Fruit fly (Drosophila melanogaster) whole organism, embryonic: ENCODE results near the gene CG14668.

Experiments used
- CG10267 ChIP-seq: fragments of 200-800 bp; sonication (Bioruptor generic); optimal IDR thresholded peaks from 2 replicates; lab custom pipeline; 2018; ENCODE audit warnings: missing biosample characterization, mild to moderate bottlenecking, missing genetic modification characterization, moderate library complexity
- CG10274 ChIP-seq: fragments of 200-800 bp; sonication (Bioruptor generic); optimal IDR thresholded peaks from 3 replicates; lab custom pipeline; 2017; ENCODE audit warnings: missing biosample characterization, mild to moderate bottlenecking, missing genetic modification characterization
- CG12769 ChIP-seq: fragments of 200-800 bp; sonication (Bioruptor generic); optimal IDR thresholded peaks from 2 replicates; lab custom pipeline; 2019; ENCODE audit warnings: missing biosample characterization, mild to moderate bottlenecking, missing genetic modification characterization, moderate library complexity
- CG13775 ChIP-seq: fragments of 200-800 bp; sonication (Bioruptor generic); optimal IDR thresholded peaks from 3 replicates; lab custom pipeline; 2017; ENCODE audit warnings: missing biosample characterization, mild to moderate bottlenecking, missing genetic modification characterization
- CG14710 ChIP-seq: fragments of 200-800 bp; sonication (Bioruptor generic); optimal IDR thresholded peaks from 3 replicates; lab custom pipeline; 2019; ENCODE audit warnings: missing biosample characterization, mild to moderate bottlenecking, missing genetic modification characterization, moderate library complexity
- CG15011 ChIP-seq: fragments of 200-800 bp; sonication (Bioruptor generic); optimal IDR thresholded peaks from 3 replicates; lab custom pipeline; 2018; ENCODE audit warnings: missing biosample characterization, mild to moderate bottlenecking, missing genetic modification characterization
- CG15479 ChIP-seq: fragments of 200-800 bp; sonication (Bioruptor generic); optimal IDR thresholded peaks from 3 replicates; lab custom pipeline; 2019; ENCODE audit warnings: missing biosample characterization, mild to moderate bottlenecking, missing genetic modification characterization, moderate library complexity
- CG15601 ChIP-seq: fragments of 200-800 bp; sonication (Bioruptor generic); optimal IDR thresholded peaks from 3 replicates; lab custom pipeline; 2019; ENCODE audit warnings: missing biosample characterization, mild to moderate bottlenecking, missing genetic modification characterization, moderate library complexity
- CG1832 ChIP-seq: fragments of 200-800 bp; sonication (Bioruptor generic); optimal IDR thresholded peaks from 2 replicates; lab custom pipeline; 2017; ENCODE audit warnings: missing biosample characterization, mild to moderate bottlenecking, missing genetic modification characterization, inconsistent platforms
- CG2116 ChIP-seq: fragments of 200-800 bp; sonication (Bioruptor generic); optimal IDR thresholded peaks from 3 replicates; lab custom pipeline; 2018; ENCODE audit warnings: missing biosample characterization, mild to moderate bottlenecking, missing genetic modification characterization
- CG2199 ChIP-seq: fragments of 200-800 bp; sonication (Bioruptor generic); IDR thresholded peaks from 3 replicates; pipeline ENCODE4 v1.3.6; 2022; ENCODE audit warnings: missing biosample characterization, missing genetic modification characterization
- CG34224 ChIP-seq: fragments of 200-800 bp; sonication (Bioruptor generic); IDR thresholded peaks from 3 replicates; pipeline ENCODE4 v1.3.6; 2022; ENCODE audit warnings: missing biosample characterization, missing genetic modification characterization; ENCODE audit not compliant: partially characterized antibody
- CG4282 ChIP-seq: fragments of 200-800 bp; sonication (Bioruptor generic); optimal IDR thresholded peaks from 2 replicates; lab custom pipeline; 2016; ENCODE audit warnings: missing biosample characterization, missing genetic modification characterization
- CG7271 ChIP-seq: fragments of 200-800 bp; sonication (Bioruptor generic); optimal IDR thresholded peaks from 2 replicates; lab custom pipeline; 2018; ENCODE audit warnings: missing biosample characterization, mild to moderate bottlenecking, missing genetic modification characterization, moderate library complexity
- CG8359 ChIP-seq: fragments of 200-800 bp; sonication (Bioruptor generic); optimal IDR thresholded peaks from 2 replicates; lab custom pipeline; 2017; ENCODE audit warnings: missing biosample characterization, mild to moderate bottlenecking, missing genetic modification characterization, borderline replicate concordance
- Dll ChIP-seq: fragments of 200-800 bp; sonication (Bioruptor generic); IDR thresholded peaks from 4 replicates; pipeline ENCODE4 v1.3.6; 2022; ENCODE audit warnings: missing biosample characterization, missing genetic modification characterization; ENCODE audit not compliant: partially characterized antibody
- Drgx ChIP-seq: fragments of 200-800 bp; sonication (Bioruptor generic); IDR thresholded peaks from 2 replicates; pipeline ENCODE4 v1.3.6; 2022; ENCODE audit warnings: missing biosample characterization, missing genetic modification characterization
- Elba2 ChIP-seq: fragments of 200-800 bp; sonication (Bioruptor generic); optimal IDR thresholded peaks from 3 replicates; lab custom pipeline; 2016; ENCODE audit warnings: missing biosample characterization, missing genetic modification characterization
- Ets65A ChIP-seq: fragments of 200-800 bp; sonication (Bioruptor generic); peaks from one replicate; lab custom pipeline; 2016; ENCODE audit warnings: missing biosample characterization, missing genetic modification characterization
- Ets97D ChIP-seq: fragments of 200-800 bp; sonication (Bioruptor generic); optimal IDR thresholded peaks from 3 replicates; lab custom pipeline; 2016; ENCODE audit warnings: missing biosample characterization, missing genetic modification characterization
- HLH54F ChIP-seq: fragments of 200-800 bp; sonication (Bioruptor generic); optimal IDR thresholded peaks from 3 replicates; lab custom pipeline; 2016; ENCODE audit warnings: missing biosample characterization, missing genetic modification characterization
- Hr3 ChIP-seq: fragments of 200-800 bp; sonication (Bioruptor generic); optimal IDR thresholded peaks from 3 replicates; lab custom pipeline; 2016; ENCODE audit warnings: missing biosample characterization, missing genetic modification characterization
- Jarid2 ChIP-seq: fragments of 200-800 bp; sonication (Bioruptor generic); optimal IDR thresholded peaks from 3 replicates; lab custom pipeline; 2017; ENCODE audit warnings: mild to moderate bottlenecking, missing biosample characterization, missing genetic modification reagents, missing genetic modification characterization
- MBD-R2 ChIP-seq: fragments of 200-800 bp; sonication (Bioruptor generic); IDR thresholded peaks from 2 replicates; pipeline ENCODE4 v1.3.6; 2022; ENCODE audit warnings: missing biosample characterization, missing genetic modification characterization
- MESR4 ChIP-seq: fragments of 200-800 bp; sonication (Bioruptor generic); optimal IDR thresholded peaks from 2 replicates; lab custom pipeline; 2018; ENCODE audit warnings: missing biosample characterization, mild to moderate bottlenecking, missing genetic modification characterization, moderate library complexity
- Med ChIP-seq: fragments of 200-800 bp; sonication (Bioruptor generic); peaks from one replicate; lab custom pipeline; 2016; ENCODE audit warnings: missing biosample characterization, missing genetic modification characterization, mild to moderate bottlenecking, inconsistent platforms, moderate library complexity
- Scr ChIP-seq: fragments of 200-800 bp; sonication (Bioruptor generic); IDR thresholded peaks from 2 replicates; pipeline ENCODE4 v1.3.6; 2022; ENCODE audit warnings: missing biosample characterization, missing genetic modification characterization; ENCODE audit not compliant: partially characterized antibody
- Side ChIP-seq: fragments of 200-800 bp; sonication (Bioruptor generic); optimal IDR thresholded peaks from 2 replicates; lab custom pipeline; 2016; ENCODE audit warnings: missing biosample characterization, missing genetic modification characterization
- Sin3A ChIP-seq: fragments of >200 bp; optimal IDR thresholded peaks from 2 replicates; lab custom pipeline; 2018
- Stat92E ChIP-seq, 3 experiments: fragments of >200 bp in 2 of 3; fragments of 200-800 bp in 1 of 3; sonication (Bioruptor generic) in 1 of 3; optimal IDR thresholded peaks; 2 replicates each; lab custom pipeline; 2017 to 2019; ENCODE audit warnings: missing biosample characterization in 3 of 3, missing genetic modification characterization in 3 of 3, mild to moderate bottlenecking in 1 of 3, moderate library complexity in 1 of 3
- YL-1 ChIP-seq: fragments of 200-800 bp; sonication (Bioruptor generic); optimal IDR thresholded peaks from 3 replicates; lab custom pipeline; 2017; ENCODE audit warnings: missing biosample characterization, mild to moderate bottlenecking, missing genetic modification characterization
- aop ChIP-seq: fragments of 200-800 bp; sonication (Bioruptor generic); IDR thresholded peaks from 2 replicates; pipeline ENCODE4 v1.3.6; 2022; ENCODE audit warnings: missing biosample characterization, missing genetic modification characterization
- ato ChIP-seq: fragments of 200-800 bp; sonication (Bioruptor generic); IDR thresholded peaks from 2 replicates; pipeline ENCODE4 v1.3.6; 2022; ENCODE audit warnings: missing biosample characterization, missing genetic modification characterization; ENCODE audit not compliant: partially characterized antibody
- bowl ChIP-seq: fragments of 200-800 bp; sonication (Bioruptor generic); IDR thresholded peaks from 2 replicates; pipeline ENCODE4 v1.3.6; 2022; ENCODE audit warnings: missing biosample characterization, missing genetic modification characterization
- chif ChIP-seq, 2 experiments: fragments of 200-800 bp; sonication (Bioruptor generic); optimal IDR thresholded peaks; 3 replicates each; lab custom pipeline; 2016; ENCODE audit warnings: missing biosample characterization in 2 of 2, missing genetic modification characterization in 2 of 2
- disco-r ChIP-seq: fragments of 200-800 bp; sonication (Bioruptor generic); optimal IDR thresholded peaks from 2 replicates; lab custom pipeline; 2016; ENCODE audit warnings: missing biosample characterization, missing genetic modification characterization
- gfzf ChIP-seq: fragments of 200-800 bp; sonication (Bioruptor generic); optimal IDR thresholded peaks from 2 replicates; lab custom pipeline; 2016; ENCODE audit warnings: missing biosample characterization, mild to moderate bottlenecking, missing genetic modification characterization, moderate library complexity
- inv ChIP-seq: fragments of 200-800 bp; sonication (Bioruptor generic); IDR thresholded peaks from 2 replicates; pipeline ENCODE4 v1.3.6; 2022; ENCODE audit warnings: missing biosample characterization, missing genetic modification characterization; ENCODE audit not compliant: partially characterized antibody
- kah ChIP-seq: fragments of 200-800 bp; sonication (Bioruptor generic); optimal IDR thresholded peaks from 2 replicates; lab custom pipeline; 2018; ENCODE audit warnings: missing biosample characterization, mild to moderate bottlenecking, missing genetic modification characterization
- lilli ChIP-seq: fragments of 200-800 bp; sonication (Bioruptor generic); optimal IDR thresholded peaks from 3 replicates; lab custom pipeline; 2016; ENCODE audit warnings: missing biosample characterization, missing genetic modification characterization
- maf-S ChIP-seq: fragments of 200-800 bp; sonication (Bioruptor generic); optimal IDR thresholded peaks from 2 replicates; lab custom pipeline; 2016; ENCODE audit warnings: missing biosample characterization, missing genetic modification characterization
- nau ChIP-seq: fragments of 200-800 bp; sonication (Bioruptor generic); optimal IDR thresholded peaks from 3 replicates; lab custom pipeline; 2017; ENCODE audit warnings: missing biosample characterization, mild to moderate bottlenecking, missing genetic modification characterization, missing genetic modification reagents
- otp ChIP-seq: fragments of 200-800 bp; sonication (Bioruptor generic); IDR thresholded peaks from 3 replicates; pipeline ENCODE4, ENCODE4 v1.3.6; 2022; ENCODE audit warnings: missing biosample characterization, missing genetic modification characterization
- pnt ChIP-seq: fragments of 200-800 bp; sonication (Bioruptor generic); optimal IDR thresholded peaks from 3 replicates; lab custom pipeline; 2016; ENCODE audit warnings: missing biosample characterization, missing genetic modification characterization
- pros ChIP-seq: fragments of 200-800 bp; sonication (Bioruptor generic); optimal IDR thresholded peaks from 3 replicates; lab custom pipeline; 2019; ENCODE audit warnings: missing biosample characterization, mild to moderate bottlenecking, missing genetic modification characterization, moderate library complexity
- slou ChIP-seq: fragments of 200-800 bp; sonication (Bioruptor generic); optimal IDR thresholded peaks from 3 replicates; lab custom pipeline; 2016; ENCODE audit warnings: missing biosample characterization, missing genetic modification characterization
- tll ChIP-seq, 2 experiments: fragments of 200-800 bp in 1 of 2; fragments of >200 bp in 1 of 2; sonication (Bioruptor generic) in 1 of 2; optimal IDR thresholded peaks; 2 replicates each; lab custom pipeline; 2017 to 2019; ENCODE audit warnings: missing biosample characterization in 2 of 2, missing genetic modification characterization in 2 of 2, mild to moderate bottlenecking in 1 of 2, moderate library complexity in 1 of 2
- unc-4 ChIP-seq: fragments of 200-800 bp; sonication (Bioruptor generic); IDR thresholded peaks from 2 replicates; pipeline ENCODE4 v1.3.6; 2022; ENCODE audit warnings: missing biosample characterization, missing genetic modification characterization; ENCODE audit not compliant: partially characterized antibody
- usp ChIP-seq: fragments of >200 bp; optimal IDR thresholded peaks from 2 replicates; lab custom pipeline; 2017; ENCODE audit warnings: missing biosample characterization, missing genetic modification characterization
- z ChIP-seq: fragments of 200-800 bp; sonication (Bioruptor generic); IDR thresholded peaks from 3 replicates; pipeline ENCODE4 v1.3.6; 2022; ENCODE audit warnings: missing biosample characterization, missing genetic modification characterization

CG14668 gene

DNA sequence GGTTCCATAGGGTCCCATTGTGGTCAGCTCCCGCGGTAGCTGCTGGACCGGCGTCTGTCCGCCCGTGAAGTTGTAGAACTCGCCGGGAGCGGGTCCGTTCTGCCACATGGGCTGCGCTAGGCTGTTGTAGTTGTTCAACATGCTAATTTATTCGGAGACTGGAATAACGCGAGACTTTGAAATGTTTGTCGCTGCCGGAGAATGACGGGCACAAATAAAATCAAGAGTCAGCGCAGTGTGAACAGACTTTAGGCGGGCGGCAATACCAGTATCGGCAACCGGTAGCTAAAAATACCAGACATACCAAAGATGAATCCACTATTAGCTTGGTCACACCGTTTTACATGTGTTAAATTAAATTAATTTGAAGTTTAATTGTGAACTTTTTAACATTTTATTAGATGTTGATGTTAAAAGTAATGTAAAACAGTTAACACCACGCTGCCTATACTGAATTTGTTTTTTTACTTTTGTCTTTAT, 29.5 kb downstream of the CG14668 start, which contains the start of gene Prosbeta7 (continued):
- TF ChIP-seq CG4282 (GFP tag; lab: Kevin White, UChicago) (no peak), pnt (GFP tag; lab: Kevin White, UChicago) (no peak), MESR4 (GFP tag; lab: Kevin White, UChicago) (peak; percentile 90), Scr (peak; percentile 69), tll (GFP tag; optimal IDR thresholded peaks at IDR 0.05; lab: Kevin White, UChicago) (peak in 1 of 2 experiments; percentile 72), lilli (GFP tag; lab: Kevin White, UChicago) (no peak), CG7271 (tag; lab: Kevin White, UChicago) (no peak), kah (no peak), maf-S (no peak), z (GFP tag; lab: Robert Waterston, UW) (no peak), unc-4 (peak; percentile 67), nau (GFP tag; lab: Kevin White, UChicago) (no peak), CG10274 (GFP tag; lab: Kevin White, UChicago) (no peak), CG15601 (peak; percentile 10), CG15011 (no peak), bowl (no peak), usp (GFP tag; lab: Kevin White, UChicago) (no peak), CG12769 (tag; lab: Kevin White, UChicago) (no peak), YL-1 (GFP tag; lab: Kevin White, UChicago) (peak; percentile 39), HLH54F (GFP tag; lab: Kevin White, UChicago) (no peak), gfzf (GFP tag; lab: Kevin White, UChicago) (peak; percentile 92), MBD-R2 (GFP tag; lab: Robert Waterston, UW) (peak; percentile 86), Dll (peak; percentile 66), CG2199 (GFP tag; lab: Robert Waterston, UW) (no peak), CG2116 (GFP tag; lab: Kevin White, UChicago) (peak; percentile 46), slou (GFP tag; lab: Kevin White, UChicago) (no peak), Side (GFP tag; lab: Kevin White, UChicago) (no peak), CG34224 (GFP tag; lab: Robert Waterston, UW) (peak; percentile 83), Drgx (GFP tag; lab: Robert Waterston, UW) (no peak), ato (GFP tag; lab: Robert Waterston, UW) (peak; percentile 81), Ets65A (GFP tag; lab: Kevin White, UChicago) (no peak), CG1832 (GFP tag; lab: Kevin White, UChicago) (no peak), Hr3 (GFP tag; lab: Kevin White, UChicago) (no peak), Sin3A (lab: Kevin White, UChicago) (peak; percentile 16), Elba2 (GFP tag; lab: Kevin White, UChicago) (peak; percentile 57), CG14710 (tag; lab: Kevin White, UChicago) (peak; percentile 37), disco-r (GFP tag; lab: Kevin White, UChicago) (no peak), otp (GFP tag; lab: Robert Waterston, UW) (no peak), CG8359 (GFP tag; lab: Kevin White, UChicago) (no peak), Ets97D (GFP tag; lab: Kevin White, UChicago) (peak; percentile 34), Med (GFP tag; lab: Kevin White, UChicago) (peak; percentile 39), inv (GFP tag; lab: Robert Waterston, UW) (peak; percentile 29; the same call in 1 of the 2 replicates), aop (GFP tag; lab: Robert Waterston, UW) (no peak), Stat92E (GFP tag; optimal IDR thresholded peaks at IDR 0.05; lab: Kevin White, UChicago) (peak in 1 of 3 experiments; percentile 14), CG13775 (GFP tag; lab: Kevin White, UChicago) (no peak), Jarid2 (peak; percentile 41), CG15479 (GFP tag; lab: Kevin White, UChicago) (no peak), CG10267 (tag; lab: Kevin White, UChicago) (peak; percentile 26), chif (GFP tag; optimal IDR thresholded peaks at IDR 0.05; lab: Kevin White, UChicago) (no peak), pros (GFP tag; lab: Kevin White, UChicago) (no peak)
